Worm (Caenorhabditis elegans) whole organism, L3 larva: ENCODE measurements around the gene K02F3.9.

Experiments
- R02D3.7 ChIP-seq: fragments of 150-350 bp; optimal IDR thresholded peaks from 2 replicates; lab custom pipeline; 2014; ENCODE audit warnings: missing biosample characterization, missing genetic modification characterization
- ZK546.5 ChIP-seq: sonication (generic microtip); optimal IDR thresholded peaks from 2 replicates; lab custom pipeline; 2017; ENCODE audit warnings: missing biosample characterization, missing genetic modification characterization
- aly-2 ChIP-seq: fragments of 150-350 bp; optimal IDR thresholded peaks from 2 replicates; lab custom pipeline; 2014; ENCODE audit warnings: missing biosample characterization, missing genetic modification characterization
- ama-1 ChIP-seq: fragments of 150-350 bp; optimal IDR thresholded peaks from 2 replicates; lab custom pipeline; 2018
- ceh-16 ChIP-seq: sonication (generic microtip); optimal IDR thresholded peaks from 2 replicates; lab custom pipeline; 2017; ENCODE audit warnings: missing biosample characterization, missing genetic modification characterization
- ceh-28 ChIP-seq: fragments of 150-350 bp; optimal IDR thresholded peaks from 2 replicates; lab custom pipeline; 2014; ENCODE audit warnings: missing biosample characterization, missing genetic modification reagents, missing genetic modification characterization
- ceh-82 ChIP-seq: fragments of 150-350 bp; optimal IDR thresholded peaks from 2 replicates; lab custom pipeline; 2014; ENCODE audit warnings: missing biosample characterization, missing genetic modification characterization
- ceh-9 ChIP-seq: sonication (generic microtip); optimal IDR thresholded peaks from 2 replicates; lab custom pipeline; 2018; ENCODE audit warnings: missing biosample characterization, missing genetic modification characterization
- daf-12 ChIP-seq: fragments of 150-350 bp; optimal IDR thresholded peaks from 2 replicates; lab custom pipeline; 2014; ENCODE audit warnings: missing biosample characterization, missing genetic modification reagents, missing genetic modification characterization
- egl-27 ChIP-seq: sonication (generic microtip); optimal IDR thresholded peaks from 4 replicates; lab custom pipeline; 2017; ENCODE audit warnings: missing biosample characterization, missing genetic modification reagents, missing genetic modification characterization
- egl-5 ChIP-seq: fragments of 150-350 bp; optimal IDR thresholded peaks from 2 replicates; lab custom pipeline; 2017; ENCODE audit warnings: missing biosample characterization, missing genetic modification reagents, missing genetic modification characterization, inconsistent platforms
- elt-1 ChIP-seq: fragments of 150-350 bp; optimal IDR thresholded peaks from 2 replicates; lab custom pipeline; 2014; ENCODE audit warnings: missing biosample characterization, missing genetic modification characterization
- elt-2 ChIP-seq: sonication (generic microtip); optimal IDR thresholded peaks from 2 replicates; lab custom pipeline; 2016; ENCODE audit warnings: missing genetic modification reagents, mild to moderate bottlenecking, missing genetic modification characterization, missing compliant biosample characterization
- elt-3 ChIP-seq, 3 experiments: fragments of 150-350 bp in 1 of 3; sonication (generic microtip) in 2 of 3; optimal IDR thresholded peaks; 2 replicates in 2 of 3; 4 replicates in 1 of 3; lab custom pipeline; 2014 to 2017; ENCODE audit warnings: missing biosample characterization in 3 of 3, missing genetic modification characterization in 3 of 3
- eor-1 ChIP-seq, 2 experiments: fragments of 150-350 bp; optimal IDR thresholded peaks; 2 replicates each; lab custom pipeline; 2014 to 2018; ENCODE audit warnings: missing biosample characterization in 2 of 2, missing genetic modification characterization in 2 of 2
- fkh-10 ChIP-seq: sonication (generic microtip); optimal IDR thresholded peaks from 2 replicates; lab custom pipeline; 2017; ENCODE audit warnings: missing biosample characterization, missing genetic modification reagents, missing genetic modification characterization
- fkh-2 ChIP-seq: fragments of 150-350 bp; optimal IDR thresholded peaks from 2 replicates; lab custom pipeline; 2014; ENCODE audit warnings: missing biosample characterization, missing genetic modification reagents, missing genetic modification characterization
- fos-1 ChIP-seq: fragments of 150-350 bp; optimal IDR thresholded peaks from 2 replicates; lab custom pipeline; 2014; ENCODE audit warnings: missing biosample characterization, missing genetic modification characterization
- hmg-11 ChIP-seq: sonication (generic microtip); optimal IDR thresholded peaks from 2 replicates; lab custom pipeline; 2016; ENCODE audit warnings: missing genetic modification characterization, missing compliant biosample characterization
- jun-1 ChIP-seq: fragments of 150-350 bp; optimal IDR thresholded peaks from 2 replicates; lab custom pipeline; 2014; ENCODE audit warnings: missing biosample characterization, missing genetic modification reagents, missing genetic modification characterization
- lin-15B ChIP-seq: fragments of 150-350 bp; optimal IDR thresholded peaks from 2 replicates; lab custom pipeline; 2014; ENCODE audit warnings: missing biosample characterization, missing genetic modification characterization
- lin-39 ChIP-seq: fragments of 150-350 bp; optimal IDR thresholded peaks from 2 replicates; lab custom pipeline; 2018; ENCODE audit warnings: missing biosample characterization, missing genetic modification reagents, missing genetic modification characterization
- lsy-12 ChIP-seq: sonication (generic microtip); optimal IDR thresholded peaks from 2 replicates; lab custom pipeline; 2016; ENCODE audit warnings: mild to moderate bottlenecking, missing genetic modification characterization, missing compliant biosample characterization
- mdl-1 ChIP-seq: fragments of 150-350 bp; optimal IDR thresholded peaks from 2 replicates; lab custom pipeline; 2014; ENCODE audit warnings: missing biosample characterization, missing genetic modification characterization
- mml-1 ChIP-seq: fragments of 150-350 bp; sonication (generic microtip); optimal IDR thresholded peaks from 3 replicates; lab custom pipeline; 2014; ENCODE audit warnings: missing biosample characterization, missing genetic modification characterization
- nfya-1 ChIP-seq: sonication (generic microtip); optimal IDR thresholded peaks from 2 replicates; lab custom pipeline; 2017; ENCODE audit warnings: missing genetic modification characterization, mild to moderate bottlenecking, missing compliant biosample characterization, antibody characterized with exemption, moderate library complexity; ENCODE audit not compliant: insufficient read depth
- nhr-11 ChIP-seq: fragments of 150-350 bp; optimal IDR thresholded peaks from 2 replicates; lab custom pipeline; 2014; ENCODE audit warnings: missing biosample characterization, missing genetic modification characterization
- nhr-12 ChIP-seq: fragments of 150-350 bp; optimal IDR thresholded peaks from 2 replicates; lab custom pipeline; 2014; ENCODE audit warnings: missing biosample characterization, missing genetic modification characterization
- nhr-23 ChIP-seq: fragments of 150-350 bp; optimal IDR thresholded peaks from 2 replicates; lab custom pipeline; 2014; ENCODE audit warnings: missing biosample characterization, missing genetic modification reagents, missing genetic modification characterization
- nhr-237 ChIP-seq: fragments of 150-350 bp; optimal IDR thresholded peaks from 2 replicates; lab custom pipeline; 2014; ENCODE audit warnings: missing biosample characterization, missing genetic modification characterization
- nhr-25 ChIP-seq: sonication (generic microtip); optimal IDR thresholded peaks from 2 replicates; lab custom pipeline; 2017; ENCODE audit warnings: missing biosample characterization, missing genetic modification characterization
- nhr-28 ChIP-seq: fragments of 150-350 bp; optimal IDR thresholded peaks from 2 replicates; lab custom pipeline; 2014; ENCODE audit warnings: missing biosample characterization, missing genetic modification characterization
- nhr-43 ChIP-seq: sonication (generic microtip); optimal IDR thresholded peaks from 2 replicates; lab custom pipeline; 2016; ENCODE audit warnings: mild to moderate bottlenecking, missing genetic modification characterization, missing compliant biosample characterization; ENCODE audit not compliant: poor library complexity, severe bottlenecking
- nhr-67 ChIP-seq: fragments of 150-350 bp; optimal IDR thresholded peaks from 2 replicates; lab custom pipeline; 2014; ENCODE audit warnings: missing biosample characterization, missing genetic modification characterization
- nhr-76 ChIP-seq: fragments of 150-350 bp; sonication (generic microtip); optimal IDR thresholded peaks from 5 replicates; lab custom pipeline; 2014; ENCODE audit warnings: missing biosample characterization, missing genetic modification characterization
- nhr-77 ChIP-seq: fragments of 150-350 bp; optimal IDR thresholded peaks from 2 replicates; lab custom pipeline; 2014; ENCODE audit warnings: missing biosample characterization, missing genetic modification characterization
- pha-4 ChIP-seq: fragments of 150-350 bp; optimal IDR thresholded peaks from 2 replicates; lab custom pipeline; 2014; ENCODE audit warnings: missing biosample characterization, missing genetic modification reagents, missing genetic modification characterization
- pqm-1 ChIP-seq: fragments of 150-350 bp; optimal IDR thresholded peaks from 2 replicates; lab custom pipeline; 2017; ENCODE audit warnings: missing biosample characterization, missing genetic modification characterization, inconsistent platforms
- sea-2 ChIP-seq: fragments of 150-350 bp; sonication (generic microtip); optimal IDR thresholded peaks from 4 replicates; lab custom pipeline; 2014; ENCODE audit warnings: missing biosample characterization, missing genetic modification reagents, missing genetic modification characterization
- skn-1 ChIP-seq: fragments of 150-350 bp; optimal IDR thresholded peaks from 2 replicates; lab custom pipeline; 2014; ENCODE audit warnings: missing biosample characterization, missing genetic modification characterization
- snpc-4 ChIP-seq: fragments of 150-350 bp; optimal IDR thresholded peaks from 2 replicates; lab custom pipeline; 2014; ENCODE audit warnings: missing biosample characterization, missing genetic modification characterization
- tbx-2 ChIP-seq: sonication (generic microtip); optimal IDR thresholded peaks from 2 replicates; lab custom pipeline; 2016; ENCODE audit warnings: mild to moderate bottlenecking, missing genetic modification characterization, missing compliant biosample characterization
- unc-39 ChIP-seq: sonication (generic microtip); optimal IDR thresholded peaks from 4 replicates; lab custom pipeline; 2017; ENCODE audit warnings: missing biosample characterization, missing genetic modification characterization
- unc-62 ChIP-seq: fragments of 150-350 bp; sonication (generic microtip); optimal IDR thresholded peaks from 4 replicates; lab custom pipeline; 2014; ENCODE audit warnings: missing biosample characterization, missing genetic modification reagents, missing genetic modification characterization
- zag-1 ChIP-seq: fragments of 150-350 bp; optimal IDR thresholded peaks from 2 replicates; lab custom pipeline; 2014; ENCODE audit warnings: missing biosample characterization, missing genetic modification characterization
- ztf-11 ChIP-seq: fragments of 150-350 bp; optimal IDR thresholded peaks from 2 replicates; lab custom pipeline; 2014; ENCODE audit warnings: missing biosample characterization, missing genetic modification characterization
- ztf-4 ChIP-seq: fragments of 150-350 bp; optimal IDR thresholded peaks from 2 replicates; lab custom pipeline; 2014; ENCODE audit warnings: missing biosample characterization, missing genetic modification characterization

K02F3.9 gene

ce11 chrIII:841177-841576 lies at the start of gene K02F3.9:
TSS of gene K02F3.9 (minus strand) at chrIII:841366.
- no peak for TF ChIP-seq nhr-67 (tag; lab: Kevin White, UChicago)
- TF ChIP-seq nhr-77 (tag; lab: Kevin White, UChicago) = no peak
- no peak for TF ChIP-seq fkh-10 (GFP tag; lab: Kevin White, UChicago)
- TF ChIP-seq fkh-2 (tag; lab: Kevin White, UChicago) = no peak
- no peak for TF ChIP-seq lsy-12 (tag; lab: Kevin White, UChicago)
- no peak for TF ChIP-seq mml-1
- no peak for TF ChIP-seq nhr-28 (tag; lab: Kevin White, UChicago)

ce11 chrIII:888983-889549 lies 47.9 kb upstream of the K02F3.9 start:
- TF ChIP-seq nhr-237 (tag; lab: Kevin White, UChicago) (no peak), lin-39 (tag; lab: Kevin White, UChicago) (no peak), nhr-67 (tag; lab: Kevin White, UChicago) (no peak), ztf-4 (no peak), nfya-1 (tag; lab: Kevin White, UChicago) (peak; percentile 19), mdl-1 (tag; lab: Kevin White, UChicago) (no peak)
- TF ChIP-seq, all 47 proteins: peak for 1

- TF ChIP-seq R02D3.7 (tag; lab: Kevin White, UChicago) (no peak), ceh-28 (tag; lab: Kevin White, UChicago) (peak; percentile 89), nhr-11 (tag; lab: Kevin White, UChicago) (no peak), nhr-237 (tag; lab: Kevin White, UChicago) (no peak), ceh-16 (tag; lab: Kevin White, UChicago) (no peak), sea-2 (GFP tag; lab: Kevin White, UChicago) (peak; percentile 79), lin-15B (peak; percentile 40), daf-12 (no peak), jun-1 (peak; percentile 31), tbx-2 (tag; lab: Kevin White, UChicago) (peak; percentile 37), lsy-12 (tag; lab: Kevin White, UChicago) (no peak), skn-1 (tag; lab: Kevin White, UChicago) (peak; percentile 41), mml-1 (no peak), eor-1 (tag; optimal IDR thresholded peaks at IDR 0.05; lab: Kevin White, UChicago) (no peak), unc-39 (tag; lab: Kevin White, UChicago) (no peak), pqm-1 (tag; lab: Kevin White, UChicago) (peak; percentile 8), elt-1 (tag; lab: Kevin White, UChicago) (no peak), snpc-4 (tag; lab: Kevin White, UChicago) (peak; percentile 76), nfya-1 (tag; lab: Kevin White, UChicago) (peak; percentile 82), nhr-12 (no peak), fkh-2 (tag; lab: Kevin White, UChicago) (no peak), nhr-25 (tag; lab: Kevin White, UChicago) (peak; percentile 2), nhr-76 (tag; lab: Kevin White, UChicago) (no peak), pha-4 (tag; lab: Kevin White, UChicago) (peak; percentile 46), elt-3 (tag; optimal IDR thresholded peaks at IDR 0.05; lab: Kevin White, UChicago) (no peak), ceh-9 (tag; lab: Kevin White, UChicago) (no peak), egl-27 (peak; percentile 50), mdl-1 (tag; lab: Kevin White, UChicago) (peak; percentile 48), nhr-43 (tag; lab: Kevin White, UChicago) (no peak), aly-2 (tag; lab: Kevin White, UChicago) (no peak), ztf-4 (no peak), nhr-28 (tag; lab: Kevin White, UChicago) (no peak), ceh-82 (no peak), egl-5 (tag; lab: Kevin White, UChicago) (peak; percentile 60), ama-1 (lab: Kevin White, UChicago) (peak; percentile 45), zag-1 (no peak), ztf-11 (tag; lab: Kevin White, UChicago) (no peak), unc-62 (GFP tag; lab: Kevin White, UChicago) (no peak), hmg-11 (peak; percentile 71), ZK546.5 (no peak), fkh-10 (GFP tag; lab: Kevin White, UChicago) (peak; percentile 33), nhr-67 (tag; lab: Kevin White, UChicago) (no peak), nhr-77 (tag; lab: Kevin White, UChicago) (no peak), lin-39 (tag; lab: Kevin White, UChicago) (peak; percentile 81), elt-2 (tag; lab: Kevin White, UChicago) (peak; percentile 66), nhr-23 (peak; percentile 60), fos-1 (tag; lab: Kevin White, UChicago) (no peak)
Measured at ce11 chrIII:887874-888299, 46.7 kb upstream of the K02F3.9 start.
